Worm (Caenorhabditis elegans): ENCODE data around the gene rpn-13.

The rpn-13 gene

ce11 chrIII:6311452-6311851 is 30.3 kb downstream of the rpn-13 start:
- TF ChIP-seq ceh-6 (GFP tag; optimal IDR thresholded peaks at IDR 0.05) (no peak), dve-1 (tag; optimal IDR thresholded peaks at IDR 0.05) (no peak), madf-2 (tag; optimal IDR thresholded peaks at IDR 0.05) (no peak), unc-42 (tag; optimal IDR thresholded peaks at IDR 0.05) (no peak), hlh-8 (tag; optimal IDR thresholded peaks at IDR 0.05) (no peak), ttx-3 (tag; optimal IDR thresholded peaks at IDR 0.05) (no peak), fkh-10 (GFP tag; optimal IDR thresholded peaks at IDR 0.05) (no peak), nfya-1 (tag; optimal IDR thresholded peaks at IDR 0.05) (no peak), sox-4 (tag; optimal IDR thresholded peaks at IDR 0.05) (no peak), pha-4 (tag; optimal IDR thresholded peaks at IDR 0.05) (no peak), lin-11 (tag; optimal IDR thresholded peaks at IDR 0.05) (no peak), pax-1 (tag; optimal IDR thresholded peaks at IDR 0.05) (no peak)

ce11 chrIII:6310352-6310751 is 31.4 kb downstream of the rpn-13 start:
- TF ChIP-seq unc-42 (tag; optimal IDR thresholded peaks at IDR 0.05) (peak; percentile 90), mec-3 (tag; optimal IDR thresholded peaks at IDR 0.05; ENCODE audit: borderline replicate concordance) (no peak)

ce11 chrIII:6309066-6309465 is 32.7 kb downstream of the rpn-13 start, which contains the start of gene gar-2:
Gene gar-2 (plus strand): TSS chrIII:6309366.
- no peak for TF ChIP-seq ceh-45 (GFP tag; IDR thresholded peaks at IDR 0.05)
- TF ChIP-seq unc-3 (GFP tag; conservative IDR thresholded peaks at IDR 0.05): no peak
- TF ChIP-seq unc-3 (tag; optimal IDR thresholded peaks at IDR 0.05): no peak
- TF ChIP-seq zip-5 (tag; optimal IDR thresholded peaks at IDR 0.05): no peak
- no peak for TF ChIP-seq npax-4 (tag; optimal IDR thresholded peaks at IDR 0.05)
- no peak for TF ChIP-seq pha-4 (tag; optimal IDR thresholded peaks at IDR 0.05)
- TF ChIP-seq C08G9.2 (tag; optimal IDR thresholded peaks at IDR 0.05): no peak
- no peak for TF ChIP-seq ceh-22 (tag; optimal IDR thresholded peaks at IDR 0.05)
- no peak for TF ChIP-seq pqm-1 (tag; optimal IDR thresholded peaks at IDR 0.05)
- TF ChIP-seq eyg-1 (tag; optimal IDR thresholded peaks at IDR 0.05): no peak
- TF ChIP-seq K02D7.2 (tag; optimal IDR thresholded peaks at IDR 0.05): no peak
- no peak for TF ChIP-seq pha-2 (tag; optimal IDR thresholded peaks at IDR 0.05)
- no peak for TF ChIP-seq K09A11.1 (tag; optimal IDR thresholded peaks at IDR 0.05; ENCODE audit: insufficient read depth)
- no peak for TF ChIP-seq C38D4.7 (GFP tag; optimal IDR thresholded peaks at IDR 0.05)
- no peak for TF ChIP-seq ahr-1 (tag; optimal IDR thresholded peaks at IDR 0.05)
- no peak for TF ChIP-seq nfya-1 (tag; optimal IDR thresholded peaks at IDR 0.05)
- no peak for TF ChIP-seq dmd-4 (tag; optimal IDR thresholded peaks at IDR 0.05; ENCODE audit: borderline replicate concordance)
- no peak for TF ChIP-seq odd-2 (tag; optimal IDR thresholded peaks at IDR 0.05)
- no peak for TF ChIP-seq che-1 (tag; optimal IDR thresholded peaks at IDR 0.05)
- TF ChIP-seq elt-4 (tag; optimal IDR thresholded peaks at IDR 0.05): no peak
- TF ChIP-seq ceh-30 (tag; optimal IDR thresholded peaks at IDR 0.05): no peak

- TF ChIP-seq pat-9 (tag; optimal IDR thresholded peaks at IDR 0.05) (no peak), unc-42 (tag; optimal IDR thresholded peaks at IDR 0.05) (peak; percentile 56)
Observed at ce11 chrIII:6307832-6308231, 33.9 kb downstream of the rpn-13 start.

- no peak for TF ChIP-seq ttx-3 (tag; optimal IDR thresholded peaks at IDR 0.05)
- no peak for TF ChIP-seq ceh-22 (tag; optimal IDR thresholded peaks at IDR 0.05)
- TF ChIP-seq T23F11.4 (GFP tag; optimal IDR thresholded peaks at IDR 0.05): no peak
- no peak for TF ChIP-seq rnt-1 (tag; optimal IDR thresholded peaks at IDR 0.05)
- TF ChIP-seq hlh-15 (tag; optimal IDR thresholded peaks at IDR 0.05): no peak
- TF ChIP-seq pha-4 (tag; optimal IDR thresholded peaks at IDR 0.05): no peak
- TF ChIP-seq dve-1 (tag; optimal IDR thresholded peaks at IDR 0.05): no peak
- TF ChIP-seq elt-4 (tag; optimal IDR thresholded peaks at IDR 0.05): no peak
- TF ChIP-seq mec-3 (tag; optimal IDR thresholded peaks at IDR 0.05; ENCODE audit: borderline replicate concordance): no peak
- no peak for TF ChIP-seq ceh-18 (tag; optimal IDR thresholded peaks at IDR 0.05)
- TF ChIP-seq ahr-1 (tag; optimal IDR thresholded peaks at IDR 0.05): no peak
- no peak for TF ChIP-seq fax-1 (tag; optimal IDR thresholded peaks at IDR 0.05)
- TF ChIP-seq lim-6 (tag; optimal IDR thresholded peaks at IDR 0.05): no peak
- TF ChIP-seq pha-2 (tag; optimal IDR thresholded peaks at IDR 0.05): no peak
- no peak for TF ChIP-seq ceh-45 (GFP tag; IDR thresholded peaks at IDR 0.05)
Observed at ce11 chrIII:6303787-6304186, 37.9 kb downstream of the rpn-13 start.

Data from whole organism, late embryonic.